Worm (Caenorhabditis elegans): Measurements from ENCODE around the gene fbxa-153.

fbxa-153 gene

ce11 chrV:15572613-15573012 is 37.6 kb downstream of the fbxa-153 start, which contains the start of gene fbxa-94:
TSS of gene fbxa-94 (plus strand) at chrV:15572913.
- TF ChIP-seq B0310.2 (tag; optimal IDR thresholded peaks at IDR 0.05) (no peak), flt-1 (GFP tag; IDR thresholded peaks at IDR 0.05) (no peak), tbx-37 (GFP tag; conservative IDR thresholded peaks at IDR 0.05) (no peak), hmg-4 (GFP tag; optimal IDR thresholded peaks at IDR 0.05) (no peak), tra-4 (tag; optimal IDR thresholded peaks at IDR 0.05) (no peak), ceh-13 (GFP tag; optimal IDR thresholded peaks at IDR 0.05) (no peak), ama-1 (optimal IDR thresholded peaks at IDR 0.05) (no peak), aly-1 (tag; optimal IDR thresholded peaks at IDR 0.05) (no peak), sea-1 (GFP tag; conservative IDR thresholded peaks at IDR 0.05) (no peak), F13C5.2 (tag; optimal IDR thresholded peaks at IDR 0.05) (no peak), pes-1 (GFP tag; IDR thresholded peaks at IDR 0.05) (no peak), hmbx-1 (tag; optimal IDR thresholded peaks at IDR 0.05) (no peak), tbx-11 (GFP tag; IDR thresholded peaks at IDR 0.05) (no peak), ets-7 (tag; optimal IDR thresholded peaks at IDR 0.05) (no peak), ceh-36 (tag; optimal IDR thresholded peaks at IDR 0.05) (no peak)

- TF ChIP-seq ama-1 (optimal IDR thresholded peaks at IDR 0.05) = no peak
- TF ChIP-seq scrt-1 (GFP tag; IDR thresholded peaks at IDR 0.05) = no peak
- TF ChIP-seq ets-7 (tag; optimal IDR thresholded peaks at IDR 0.05) = no peak
- TF ChIP-seq aly-1 (tag; optimal IDR thresholded peaks at IDR 0.05) = no peak
- no peak for TF ChIP-seq tbx-11 (GFP tag; IDR thresholded peaks at IDR 0.05)
- TF ChIP-seq pes-1 (GFP tag; IDR thresholded peaks at IDR 0.05) = no peak
- TF ChIP-seq F13C5.2 (tag; optimal IDR thresholded peaks at IDR 0.05) = no peak
- TF ChIP-seq tbx-37 (GFP tag; conservative IDR thresholded peaks at IDR 0.05) = no peak
- no peak for TF ChIP-seq ceh-13 (GFP tag; optimal IDR thresholded peaks at IDR 0.05)
- TF ChIP-seq hmbx-1 (tag; optimal IDR thresholded peaks at IDR 0.05) = no peak
- TF ChIP-seq B0310.2 (tag; optimal IDR thresholded peaks at IDR 0.05) = no peak
- TF ChIP-seq tra-4 (tag; optimal IDR thresholded peaks at IDR 0.05) = no peak
These were observed 39.1 kb downstream of the fbxa-153 start, which contains the start of gene fbxa-95 for ce11 chrV:15571006-15571526. TSS of gene fbxa-95 (plus strand) at chrV:15571476.

ce11 chrV:15569702-15570430 is 40.3 kb downstream of the fbxa-153 start, which contains the start of gene lsm-5:
TSS of gene lsm-5 (plus strand) at chrV:15570380.
- no peak for TF ChIP-seq ets-7 (tag; optimal IDR thresholded peaks at IDR 0.05)
- TF ChIP-seq tra-4 (tag; optimal IDR thresholded peaks at IDR 0.05) = no peak
- no peak for TF ChIP-seq ceh-36 (tag; optimal IDR thresholded peaks at IDR 0.05)
- TF ChIP-seq ama-1 (optimal IDR thresholded peaks at IDR 0.05) = no peak
- no peak for TF ChIP-seq sea-1 (GFP tag; conservative IDR thresholded peaks at IDR 0.05)
- no peak for TF ChIP-seq hmbx-1 (tag; optimal IDR thresholded peaks at IDR 0.05)
- no peak for TF ChIP-seq pes-1 (GFP tag; IDR thresholded peaks at IDR 0.05)
- no peak for TF ChIP-seq hnd-1 (tag; optimal IDR thresholded peaks at IDR 0.05)

ce11 chrV:15568381-15568780 is 41.8 kb downstream of the fbxa-153 start:
- no peak for TF ChIP-seq scrt-1 (GFP tag; IDR thresholded peaks at IDR 0.05)
- TF ChIP-seq F13C5.2 (tag; optimal IDR thresholded peaks at IDR 0.05) = no peak
- no peak for TF ChIP-seq hnd-1 (tag; optimal IDR thresholded peaks at IDR 0.05)
- TF ChIP-seq tra-4 (tag; optimal IDR thresholded peaks at IDR 0.05) = no peak
- TF ChIP-seq ama-1 (optimal IDR thresholded peaks at IDR 0.05) = no peak
- TF ChIP-seq tbx-11 (GFP tag; IDR thresholded peaks at IDR 0.05) = no peak
- TF ChIP-seq ceh-13 (GFP tag; optimal IDR thresholded peaks at IDR 0.05) = no peak
- no peak for TF ChIP-seq ceh-36 (tag; optimal IDR thresholded peaks at IDR 0.05)
- no peak for TF ChIP-seq hmbx-1 (tag; optimal IDR thresholded peaks at IDR 0.05)
- TF ChIP-seq pes-1 (GFP tag; IDR thresholded peaks at IDR 0.05) = no peak

ce11 chrV:15567344-15567804 is 42.8 kb downstream of the fbxa-153 start, which contains the start of gene acs-2:
TSS of gene acs-2 (plus strand) at chrV:15567394.
- no peak for TF ChIP-seq ceh-36 (tag; optimal IDR thresholded peaks at IDR 0.05)
- no peak for TF ChIP-seq hmg-4 (GFP tag; optimal IDR thresholded peaks at IDR 0.05)
- TF ChIP-seq scrt-1 (GFP tag; IDR thresholded peaks at IDR 0.05) = no peak
- TF ChIP-seq tbx-11 (GFP tag; IDR thresholded peaks at IDR 0.05) = no peak
- no peak for TF ChIP-seq tra-4 (tag; optimal IDR thresholded peaks at IDR 0.05)
- no peak for TF ChIP-seq ets-7 (tag; optimal IDR thresholded peaks at IDR 0.05)
- TF ChIP-seq ceh-13 (GFP tag; optimal IDR thresholded peaks at IDR 0.05) = no peak
- TF ChIP-seq sea-1 (GFP tag; conservative IDR thresholded peaks at IDR 0.05) = no peak
- no peak for TF ChIP-seq hmbx-1 (tag; optimal IDR thresholded peaks at IDR 0.05)
- TF ChIP-seq F13C5.2 (tag; optimal IDR thresholded peaks at IDR 0.05) = no peak
- TF ChIP-seq B0310.2 (tag; optimal IDR thresholded peaks at IDR 0.05) = no peak

ce11 chrV:15566511-15567178 is 43.5 kb downstream of the fbxa-153 start:
- no peak for TF ChIP-seq hmbx-1 (tag; optimal IDR thresholded peaks at IDR 0.05)
- no peak for TF ChIP-seq ceh-36 (tag; optimal IDR thresholded peaks at IDR 0.05)
- TF ChIP-seq sea-1 (GFP tag; conservative IDR thresholded peaks at IDR 0.05) = no peak
- no peak for TF ChIP-seq scrt-1 (GFP tag; IDR thresholded peaks at IDR 0.05)
- no peak for TF ChIP-seq ceh-13 (GFP tag; optimal IDR thresholded peaks at IDR 0.05)
- no peak for TF ChIP-seq B0310.2 (tag; optimal IDR thresholded peaks at IDR 0.05)
- TF ChIP-seq aly-1 (tag; optimal IDR thresholded peaks at IDR 0.05) = no peak

- no peak for TF ChIP-seq tra-4 (tag; optimal IDR thresholded peaks at IDR 0.05)
- TF ChIP-seq B0310.2 (tag; optimal IDR thresholded peaks at IDR 0.05) = no peak
- TF ChIP-seq F13C5.2 (tag; optimal IDR thresholded peaks at IDR 0.05) = no peak
- TF ChIP-seq ceh-13 (GFP tag; optimal IDR thresholded peaks at IDR 0.05) = no peak
- TF ChIP-seq tbx-37 (GFP tag; conservative IDR thresholded peaks at IDR 0.05) = no peak
- no peak for TF ChIP-seq tbx-11 (GFP tag; IDR thresholded peaks at IDR 0.05)
- TF ChIP-seq hmg-4 (GFP tag; optimal IDR thresholded peaks at IDR 0.05) = no peak
- TF ChIP-seq pes-1 (GFP tag; IDR thresholded peaks at IDR 0.05) = no peak
These were observed 46.2 kb downstream of the fbxa-153 start for ce11 chrV:15563985-15564384.

All from whole organism, early embryonic.